Fruit fly (Drosophila melanogaster) whole organism, embryonic: ENCODE measurements around the gene Vajk2.
A peak's percentile ranks its signal among the peaks of the same experiment; 100 is the strongest.

Experiments
- Atf6 ChIP-seq: fragments of 200-800 bp; sonication (Bioruptor generic); IDR thresholded peaks from 2 replicates; pipeline ENCODE4 v1.3.6; 2022; ENCODE audit warnings: missing biosample characterization, missing genetic modification characterization
- BtbVII ChIP-seq: fragments of 200-800 bp; sonication (Bioruptor generic); optimal IDR thresholded peaks from 3 replicates; lab custom pipeline; 2017; ENCODE audit warnings: missing biosample characterization, mild to moderate bottlenecking, missing genetic modification characterization
- CG11398 ChIP-seq: fragments of 200-800 bp; sonication (Bioruptor generic); optimal IDR thresholded peaks from 2 replicates; lab custom pipeline; 2016; ENCODE audit warnings: missing biosample characterization, missing genetic modification characterization
- CG11560 ChIP-seq: fragments of 200-800 bp; sonication (Bioruptor generic); IDR thresholded peaks from 3 replicates; pipeline ENCODE4 v1.3.6; 2022; ENCODE audit warnings: missing biosample characterization, missing genetic modification characterization
- CG11696 ChIP-seq: fragments of 200-800 bp; sonication (Bioruptor generic); IDR thresholded peaks from 2 replicates; pipeline ENCODE4 v1.3.6; 2022; ENCODE audit warnings: missing biosample characterization, missing genetic modification characterization
- CG11723 ChIP-seq: fragments of 200-800 bp; sonication (Bioruptor generic); optimal IDR thresholded peaks from 2 replicates; lab custom pipeline; 2017; ENCODE audit warnings: missing biosample characterization, mild to moderate bottlenecking, missing genetic modification characterization
- CG12236 ChIP-seq: fragments of 200-800 bp; sonication (Bioruptor generic); optimal IDR thresholded peaks from 2 replicates; lab custom pipeline; 2016; ENCODE audit warnings: missing biosample characterization, missing genetic modification characterization
- CG14050 ChIP-seq: fragments of 200-800 bp; sonication (Bioruptor generic); IDR thresholded peaks from 3 replicates; pipeline ENCODE4 v1.3.6; 2022; ENCODE audit warnings: missing biosample characterization, missing genetic modification characterization
- CG1529 ChIP-seq: fragments of 200-800 bp; sonication (Bioruptor generic); optimal IDR thresholded peaks from 3 replicates; lab custom pipeline; 2018; ENCODE audit warnings: missing biosample characterization, missing genetic modification characterization
- CG15514 ChIP-seq: fragments of 200-800 bp; sonication (Bioruptor generic); optimal IDR thresholded peaks from 3 replicates; lab custom pipeline; 2017; ENCODE audit warnings: missing biosample characterization, missing genetic modification characterization, mild to moderate bottlenecking, moderate library complexity, missing genetic modification reagents
- CG17361 ChIP-seq: fragments of 200-800 bp; sonication (Bioruptor generic); IDR thresholded peaks from 3 replicates; pipeline ENCODE4 v1.3.6; 2022; ENCODE audit warnings: missing biosample characterization, missing genetic modification characterization
- CG1792 ChIP-seq: fragments of 200-800 bp; sonication (Bioruptor generic); optimal IDR thresholded peaks from 2 replicates; lab custom pipeline; 2016; ENCODE audit warnings: missing biosample characterization, missing genetic modification characterization
- CG2202 ChIP-seq: fragments of 200-800 bp; sonication (Bioruptor generic); optimal IDR thresholded peaks from 2 replicates; lab custom pipeline; 2018; ENCODE audit warnings: missing biosample characterization, mild to moderate bottlenecking, missing genetic modification characterization
- CG2712 ChIP-seq: fragments of 200-800 bp; optimal IDR thresholded peaks from 3 replicates; lab custom pipeline; 2019; ENCODE audit warnings: missing biosample characterization, mild to moderate bottlenecking, missing genetic modification characterization, moderate library complexity
- CG34376 ChIP-seq: fragments of 200-800 bp; sonication (Bioruptor generic); optimal IDR thresholded peaks from 2 replicates; lab custom pipeline; 2018; ENCODE audit warnings: missing biosample characterization, mild to moderate bottlenecking, missing genetic modification characterization
- CG4328 ChIP-seq: fragments of 200-800 bp; sonication (Bioruptor generic); optimal IDR thresholded peaks from 3 replicates; lab custom pipeline; 2017; ENCODE audit warnings: missing biosample characterization, missing genetic modification reagents, missing genetic modification characterization
- CG4424 ChIP-seq: fragments of 200-800 bp; sonication (Bioruptor generic); optimal IDR thresholded peaks from 3 replicates; lab custom pipeline; 2016; ENCODE audit warnings: missing biosample characterization, missing genetic modification characterization
- CG7271 ChIP-seq: fragments of 200-800 bp; sonication (Bioruptor generic); optimal IDR thresholded peaks from 2 replicates; lab custom pipeline; 2018; ENCODE audit warnings: missing biosample characterization, mild to moderate bottlenecking, missing genetic modification characterization, moderate library complexity
- CG8290 ChIP-seq, 3 experiments: fragments of 200-800 bp; sonication (Bioruptor generic); optimal IDR thresholded peaks; 2 replicates each; lab custom pipeline; 2016 to 2019; ENCODE audit warnings: missing biosample characterization in 3 of 3, missing genetic modification characterization in 3 of 3, mild to moderate bottlenecking in 2 of 3, moderate library complexity in 1 of 3
- ERR ChIP-seq: fragments of 200-800 bp; sonication (Bioruptor generic); optimal IDR thresholded peaks from 2 replicates; lab custom pipeline; 2016; ENCODE audit warnings: missing biosample characterization, missing genetic modification characterization
- H2.0 ChIP-seq: fragments of 200-800 bp; sonication (Bioruptor generic); IDR thresholded peaks from 2 replicates; pipeline ENCODE4 v1.3.6; 2022; ENCODE audit warnings: missing biosample characterization, missing genetic modification characterization
- Hsf ChIP-seq: fragments of 200-800 bp; sonication (Bioruptor generic); optimal IDR thresholded peaks from 3 replicates; lab custom pipeline; 2016; ENCODE audit warnings: missing biosample characterization, missing genetic modification characterization
- Lpt ChIP-seq: fragments of >200 bp; optimal IDR thresholded peaks from 2 replicates; lab custom pipeline; 2018; ENCODE audit warnings: missing biosample characterization, missing genetic modification characterization
- MESR4 ChIP-seq: fragments of 200-800 bp; sonication (Bioruptor generic); optimal IDR thresholded peaks from 2 replicates; lab custom pipeline; 2018; ENCODE audit warnings: missing biosample characterization, mild to moderate bottlenecking, missing genetic modification characterization, moderate library complexity
- Oaz ChIP-seq: fragments of 200-800 bp; sonication (Bioruptor generic); IDR thresholded peaks from 2 replicates; pipeline ENCODE4 v1.3.6; 2022; ENCODE audit warnings: missing biosample characterization, missing genetic modification characterization
- Opbp ChIP-seq: fragments of 200-800 bp; sonication (Bioruptor generic); IDR thresholded peaks from 3 replicates; pipeline ENCODE4 v1.3.6; 2022; ENCODE audit warnings: missing biosample characterization, missing genetic modification characterization; ENCODE audit not compliant: partially characterized antibody
- Optix ChIP-seq: fragments of 200-800 bp; sonication (Bioruptor generic); IDR thresholded peaks from 3 replicates; pipeline ENCODE4 v1.3.6; 2022; ENCODE audit warnings: missing biosample characterization, missing genetic modification characterization
- Ssrp ChIP-seq: fragments of 200-800 bp; sonication (Bioruptor generic); optimal IDR thresholded peaks from 2 replicates; lab custom pipeline; 2018; ENCODE audit warnings: missing biosample characterization, mild to moderate bottlenecking, missing genetic modification characterization, moderate library complexity
- Trl ChIP-seq, 3 experiments: fragments of >200 bp in 2 of 3; fragments of 200-800 bp in 1 of 3; sonication (Bioruptor generic) in 1 of 3; optimal IDR thresholded peaks; 2 replicates in 1 of 3; 3 replicates in 2 of 3; lab custom pipeline; 2016 to 2017; ENCODE audit warnings: missing biosample characterization in 1 of 3, missing genetic modification characterization in 1 of 3
- Xbp1 ChIP-seq: fragments of 200-800 bp; sonication (Bioruptor generic); optimal IDR thresholded peaks from 3 replicates; lab custom pipeline; 2016; ENCODE audit warnings: missing biosample characterization, mild to moderate bottlenecking, missing genetic modification characterization
- Xrp1 ChIP-seq: fragments of 200-800 bp; sonication (Bioruptor generic); IDR thresholded peaks from 2 replicates; pipeline ENCODE4 v1.3.6; 2022; ENCODE audit warnings: missing biosample characterization, missing genetic modification characterization
- bigmax ChIP-seq: fragments of 200-800 bp; sonication (Bioruptor generic); optimal IDR thresholded peaks from 2 replicates; lab custom pipeline; 2018; ENCODE audit warnings: missing biosample characterization, mild to moderate bottlenecking, missing genetic modification characterization
- br ChIP-seq: fragments of >200 bp; optimal IDR thresholded peaks from 2 replicates; lab custom pipeline; 2017
- chm ChIP-seq: fragments of 200-800 bp; sonication (Bioruptor generic); IDR thresholded peaks from 2 replicates; pipeline ENCODE4 v1.3.6; 2022; ENCODE audit warnings: missing biosample characterization, missing genetic modification characterization
- danr ChIP-seq: fragments of 200-800 bp; sonication (Bioruptor generic); IDR thresholded peaks from 2 replicates; pipeline ENCODE4 v1.3.6; 2022; ENCODE audit warnings: missing biosample characterization, missing genetic modification characterization
- en ChIP-seq: fragments of 200-800 bp; sonication (Bioruptor generic); optimal IDR thresholded peaks from 2 replicates; lab custom pipeline; 2016; ENCODE audit warnings: missing biosample characterization, missing genetic modification characterization
- gce ChIP-seq: fragments of 200-800 bp; sonication (Bioruptor generic); IDR thresholded peaks from 3 replicates; pipeline ENCODE4 v1.3.6; 2022; ENCODE audit warnings: missing biosample characterization, missing genetic modification characterization
- ham ChIP-seq: fragments of 200-800 bp; sonication (Bioruptor generic); IDR thresholded peaks from 2 replicates; pipeline ENCODE4 v1.3.6; 2022; ENCODE audit warnings: missing biosample characterization, missing genetic modification characterization
- her ChIP-seq: fragments of 200-800 bp; sonication (Bioruptor generic); optimal IDR thresholded peaks from 2 replicates; lab custom pipeline; 2016; ENCODE audit warnings: missing biosample characterization, missing genetic modification characterization
- jigr1 ChIP-seq: fragments of 200-800 bp; sonication (Bioruptor generic); IDR thresholded peaks from 3 replicates; pipeline ENCODE4 v1.3.6; 2022; ENCODE audit warnings: missing biosample characterization, missing genetic modification characterization
- kay ChIP-seq: fragments of 200-800 bp; sonication (Bioruptor generic); optimal IDR thresholded peaks from 2 replicates; lab custom pipeline; 2016; ENCODE audit warnings: missing biosample characterization, missing genetic modification characterization
- lola ChIP-seq, 3 experiments: fragments of >200 bp in 2 of 3; fragments of 200-800 bp in 1 of 3; sonication (Bioruptor generic) in 1 of 3; optimal IDR thresholded peaks; 2 replicates each; lab custom pipeline; 2017 to 2019; ENCODE audit warnings: missing biosample characterization in 3 of 3, missing genetic modification characterization in 3 of 3, mild to moderate bottlenecking in 1 of 3, moderate library complexity in 1 of 3
- peb ChIP-seq: fragments of 200-800 bp; sonication (Bioruptor generic); IDR thresholded peaks from 2 replicates; pipeline ENCODE4 v1.3.6; 2022; ENCODE audit warnings: missing biosample characterization, missing genetic modification characterization
- schlank ChIP-seq: fragments of 200-800 bp; sonication (Bioruptor generic); optimal IDR thresholded peaks from 2 replicates; lab custom pipeline; 2018; ENCODE audit warnings: missing biosample characterization, mild to moderate bottlenecking, missing genetic modification characterization
- sens ChIP-seq: fragments of 200-800 bp; sonication (Bioruptor generic); peaks from one replicate; lab custom pipeline; 2016; ENCODE audit warnings: missing biosample characterization, missing genetic modification characterization
- sens-2 ChIP-seq: fragments of 200-800 bp; sonication (Bioruptor generic); IDR thresholded peaks from 2 replicates; pipeline ENCODE4 v1.3.6; 2022; ENCODE audit warnings: missing biosample characterization, missing genetic modification characterization
- seq ChIP-seq: fragments of 200-800 bp; sonication (Bioruptor generic); IDR thresholded peaks from 2 replicates; pipeline ENCODE4 v1.3.6; 2022; ENCODE audit warnings: missing biosample characterization, missing genetic modification characterization
- sr ChIP-seq: fragments of 200-800 bp; sonication (Bioruptor generic); IDR thresholded peaks from 3 replicates; pipeline ENCODE4 v1.3.6; 2022; ENCODE audit warnings: missing biosample characterization, missing genetic modification characterization
- wek ChIP-seq: fragments of 200-800 bp; sonication (Bioruptor generic); optimal IDR thresholded peaks from 3 replicates; lab custom pipeline; 2018; ENCODE audit warnings: missing biosample characterization, mild to moderate bottlenecking, missing genetic modification characterization, moderate library complexity
- zen ChIP-seq: fragments of 200-800 bp; sonication (Bioruptor generic); optimal IDR thresholded peaks from 3 replicates; lab custom pipeline; 2018; ENCODE audit warnings: missing biosample characterization, mild to moderate bottlenecking, missing genetic modification characterization, moderate library complexity

Vajk2 gene

DNA sequence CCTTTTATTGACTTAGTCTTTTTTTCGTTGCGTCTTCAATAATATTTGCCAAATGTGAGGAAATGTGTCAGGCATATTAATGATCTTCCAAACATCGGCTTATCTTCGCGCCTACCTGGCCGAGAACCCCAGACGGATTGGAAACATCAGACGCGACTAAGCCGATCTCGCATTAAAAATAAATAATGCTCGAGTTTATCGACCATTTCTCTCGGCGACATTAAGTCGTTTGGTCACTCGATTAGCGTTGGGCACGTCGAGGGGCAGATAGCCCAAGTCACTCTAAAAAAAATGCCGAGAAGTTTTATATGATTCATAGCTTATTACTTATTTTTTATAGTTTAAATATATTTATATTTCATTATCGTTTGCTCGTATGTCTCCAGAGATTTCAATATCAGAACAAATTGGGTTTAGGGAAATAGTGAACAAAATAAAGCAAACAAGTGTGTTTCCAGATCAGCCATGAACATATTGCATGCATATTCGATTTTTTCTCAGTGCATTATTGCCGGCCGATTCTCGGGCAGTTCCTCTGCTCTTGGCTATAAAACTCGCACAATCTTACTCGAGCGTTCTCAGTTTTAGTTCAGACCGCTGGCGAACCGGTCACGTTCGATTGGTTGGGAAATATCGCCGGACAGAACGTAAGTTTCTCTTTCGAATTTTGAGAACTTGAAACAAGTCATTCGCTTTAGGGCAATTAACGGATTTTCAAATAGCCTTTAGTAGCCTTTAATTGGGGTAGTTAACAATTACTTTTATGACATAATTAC is 29.2 kb downstream of the Vajk2 start, which contains the start of gene Ance (continued):
- no peak for TF ChIP-seq wek (GFP tag; lab: Kevin White, UChicago)
- no peak for TF ChIP-seq Opbp (GFP tag; lab: Robert Waterston, UW)
- no peak for TF ChIP-seq CG1529 (GFP tag; lab: Kevin White, UChicago)
- 0 out of 2 replicates have a peak, but pooled peaks have one; percentile 30 for TF ChIP-seq chm (GFP tag; lab: Robert Waterston, UW)
- TF ChIP-seq br (lab: Kevin White, UChicago): no peak
- TF ChIP-seq kay: no peak
- TF ChIP-seq CG15514 (GFP tag; lab: Kevin White, UChicago): peak; percentile 19
- TF ChIP-seq CG14050 (GFP tag; lab: Robert Waterston, UW): no peak
- TF ChIP-seq BtbVII (GFP tag; lab: Kevin White, UChicago): peak; percentile 4
- no peak for TF ChIP-seq CG11560 (tag; lab: Robert Waterston, UW)
- TF ChIP-seq gce: no peak
- TF ChIP-seq zen (tag; lab: Kevin White, UChicago): peak; percentile 55
- no peak for TF ChIP-seq CG11398
- TF ChIP-seq danr (GFP tag; lab: Robert Waterston, UW): no peak
- TF ChIP-seq Trl (optimal IDR thresholded peaks at IDR 0.05; lab: Kevin White, UChicago): peak in 1 of 2 experiments; percentile 23
- no peak for TF ChIP-seq Trl (GFP tag; optimal IDR thresholded peaks at IDR 0.05; lab: Kevin White, UChicago)
- no peak for TF ChIP-seq en (GFP tag; lab: Kevin White, UChicago)
- peak; percentile 69 for TF ChIP-seq Atf6 (GFP tag; lab: Robert Waterston, UW)
- TF ChIP-seq CG11723 (GFP tag; lab: Kevin White, UChicago): no peak
- no peak for TF ChIP-seq Oaz
- TF ChIP-seq CG2202: no peak
- no peak for TF ChIP-seq Hsf
- TF ChIP-seq H2.0: no peak
- no peak for TF ChIP-seq ERR
- no peak for TF ChIP-seq CG34376
- TF ChIP-seq CG8290 (GFP tag; optimal IDR thresholded peaks at IDR 0.05; lab: Kevin White, UChicago): peak; percentile 16
- TF ChIP-seq CG8290 (tag; optimal IDR thresholded peaks at IDR 0.05; lab: Kevin White, UChicago): no peak
- no peak for TF ChIP-seq CG11696
- TF ChIP-seq seq (GFP tag; lab: Robert Waterston, UW): no peak
- no peak for TF ChIP-seq peb (GFP tag; lab: Robert Waterston, UW)
- no peak for TF ChIP-seq CG17361 (GFP tag; lab: Robert Waterston, UW)
- no peak for TF ChIP-seq ham (GFP tag; lab: Robert Waterston, UW)
- TF ChIP-seq Xrp1: peak; percentile 59; the same call in 1 of the 2 replicates
- TF ChIP-seq CG2712 (tag; lab: Kevin White, UChicago): no peak
- peak; percentile 37 for TF ChIP-seq schlank (tag; lab: Kevin White, UChicago)
- TF ChIP-seq CG7271 (tag; lab: Kevin White, UChicago): no peak
- TF ChIP-seq Lpt (GFP tag; lab: Kevin White, UChicago): no peak
- no peak for TF ChIP-seq MESR4 (GFP tag; lab: Kevin White, UChicago)
- no peak for TF ChIP-seq bigmax (GFP tag; lab: Kevin White, UChicago)
- TF ChIP-seq Optix: no peak
- peak in 1 of 3 experiments; percentile 34 for TF ChIP-seq lola (GFP tag; optimal IDR thresholded peaks at IDR 0.05; lab: Kevin White, UChicago)
- TF ChIP-seq Xbp1: peak; percentile 45
- TF ChIP-seq jigr1 (GFP tag; lab: Robert Waterston, UW): no peak
- TF ChIP-seq CG12236 (GFP tag; lab: Kevin White, UChicago): no peak
- peak; percentile 9 for TF ChIP-seq Ssrp (tag; lab: Kevin White, UChicago)
- peak; percentile 39 for TF ChIP-seq sens
- no peak for TF ChIP-seq CG4424 (GFP tag; lab: Kevin White, UChicago)
- TF ChIP-seq sr: no peak
- TF ChIP-seq her (GFP tag; lab: Kevin White, UChicago): peak; percentile 4
- no peak for TF ChIP-seq CG4328 (GFP tag; lab: Kevin White, UChicago)
- no peak for TF ChIP-seq CG1792 (GFP tag; lab: Kevin White, UChicago)
- no peak for TF ChIP-seq sens-2 (GFP tag; lab: Robert Waterston, UW)
